Worm (Caenorhabditis elegans): ENCODE measurements around the gene acr-7.

The acr-7 gene

DNA sequence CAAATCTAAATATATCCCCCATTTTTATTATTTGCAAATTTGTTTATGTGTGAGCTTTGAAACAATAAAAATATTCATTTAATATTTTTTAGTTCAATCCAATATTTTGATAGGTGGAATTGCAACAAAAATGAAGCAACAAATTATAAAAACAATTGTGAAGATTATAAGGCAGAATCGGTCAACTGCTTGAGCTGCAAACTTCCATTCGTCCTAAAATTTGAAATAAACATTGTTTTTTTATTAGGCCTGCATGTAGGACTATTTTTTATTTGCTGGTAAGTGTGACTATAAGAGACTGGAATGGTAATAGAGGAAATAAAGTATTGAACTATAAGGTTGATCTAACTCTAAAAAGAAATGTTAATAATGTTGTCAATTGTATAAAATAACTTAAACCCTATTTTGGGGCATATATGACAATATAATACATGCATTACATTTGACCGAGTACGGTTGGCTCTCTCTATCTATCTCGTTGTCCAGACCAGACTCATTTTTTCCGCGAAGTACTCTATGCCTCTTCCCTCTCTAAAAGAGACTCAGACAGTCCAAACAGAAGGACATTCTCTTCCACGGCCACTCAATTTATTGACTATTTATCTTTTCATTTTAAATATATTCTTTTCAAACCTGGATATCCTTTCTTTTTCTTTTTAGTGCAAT, 3.9 kb downstream of the acr-7 start, which contains the start of gene T09A5.4:
T09A5.4 (plus strand) TSS at position 616 of the 666 bp plus-strand sequence.
- TF ChIP-seq W03F9.2 (tag; optimal IDR thresholded peaks at IDR 0.05) (no peak), him-1 (tag; optimal IDR thresholded peaks at IDR 0.05) (no peak), dao-5 (tag; optimal IDR thresholded peaks at IDR 0.05) (no peak)

DNA sequence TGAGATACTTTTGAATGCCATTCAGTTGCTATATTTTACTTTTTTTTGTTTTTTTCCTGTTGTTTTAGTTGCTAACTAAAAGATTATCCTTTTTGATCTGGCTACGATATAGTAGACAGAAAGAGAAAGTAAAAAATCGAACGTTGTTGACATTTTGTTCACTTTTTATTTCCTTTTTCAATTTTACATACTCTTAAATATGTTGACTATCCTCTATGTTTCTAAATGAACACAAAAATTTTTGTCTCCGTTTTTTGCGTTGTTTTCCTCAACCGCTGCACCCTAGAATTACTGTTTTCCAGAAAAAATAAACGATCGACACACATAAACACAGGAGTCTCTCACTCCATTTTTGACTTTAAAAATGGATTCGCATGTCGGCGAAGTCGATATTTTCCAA, 7.5 kb downstream of the acr-7 start, which contains the start of gene klp-3:
klp-3 (plus strand) TSS at position 301 of the 400 bp plus-strand sequence.
- TF ChIP-seq W03F9.2 (tag; optimal IDR thresholded peaks at IDR 0.05) (no peak), dao-5 (tag; optimal IDR thresholded peaks at IDR 0.05) (no peak), him-1 (tag; optimal IDR thresholded peaks at IDR 0.05) (no peak)

DNA sequence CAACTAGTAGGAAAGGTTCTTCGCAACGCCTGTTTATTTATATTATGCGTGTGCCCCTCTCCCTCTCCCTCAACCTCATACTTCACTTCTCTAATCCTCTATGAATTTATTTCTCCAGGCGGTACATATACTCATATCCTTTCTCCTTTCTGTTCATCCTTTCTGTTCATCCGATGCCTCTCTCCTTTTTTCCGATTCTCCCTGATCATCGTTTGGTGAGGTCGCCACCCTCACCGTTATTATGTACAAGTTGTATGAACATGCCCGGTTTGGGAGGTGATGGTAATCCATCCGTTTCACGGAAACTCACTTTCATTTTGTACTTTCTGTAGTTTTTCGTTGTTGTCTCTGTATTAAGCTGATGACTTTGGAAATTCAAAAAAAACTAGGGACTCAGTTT, 9.9 kb downstream of the acr-7 start:
- TF ChIP-seq him-1 (tag; optimal IDR thresholded peaks at IDR 0.05) (no peak), W03F9.2 (tag; optimal IDR thresholded peaks at IDR 0.05) (no peak), dao-5 (tag; optimal IDR thresholded peaks at IDR 0.05) (no peak)

DNA sequence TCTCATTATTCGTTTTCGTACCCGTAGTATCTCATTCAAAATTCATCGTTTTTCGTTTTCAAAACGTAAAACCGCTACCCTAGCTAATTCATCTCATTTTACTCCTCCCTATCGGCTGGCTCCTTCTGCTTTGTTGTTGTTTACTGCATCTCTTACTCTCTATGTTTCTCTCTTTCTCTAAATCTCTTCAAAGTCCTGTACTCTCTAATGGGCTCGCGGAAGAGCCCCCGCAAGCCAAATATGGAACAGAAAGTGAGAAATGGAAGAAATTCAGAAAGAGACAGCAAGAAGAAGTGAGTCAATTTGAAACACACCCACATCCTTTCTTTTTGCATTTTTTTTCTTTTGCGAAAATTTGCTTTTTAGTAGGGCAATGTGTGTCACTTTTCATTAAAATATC, 10.9 kb downstream of the acr-7 start:
- TF ChIP-seq dao-5 (tag; optimal IDR thresholded peaks at IDR 0.05), result no peak

DNA sequence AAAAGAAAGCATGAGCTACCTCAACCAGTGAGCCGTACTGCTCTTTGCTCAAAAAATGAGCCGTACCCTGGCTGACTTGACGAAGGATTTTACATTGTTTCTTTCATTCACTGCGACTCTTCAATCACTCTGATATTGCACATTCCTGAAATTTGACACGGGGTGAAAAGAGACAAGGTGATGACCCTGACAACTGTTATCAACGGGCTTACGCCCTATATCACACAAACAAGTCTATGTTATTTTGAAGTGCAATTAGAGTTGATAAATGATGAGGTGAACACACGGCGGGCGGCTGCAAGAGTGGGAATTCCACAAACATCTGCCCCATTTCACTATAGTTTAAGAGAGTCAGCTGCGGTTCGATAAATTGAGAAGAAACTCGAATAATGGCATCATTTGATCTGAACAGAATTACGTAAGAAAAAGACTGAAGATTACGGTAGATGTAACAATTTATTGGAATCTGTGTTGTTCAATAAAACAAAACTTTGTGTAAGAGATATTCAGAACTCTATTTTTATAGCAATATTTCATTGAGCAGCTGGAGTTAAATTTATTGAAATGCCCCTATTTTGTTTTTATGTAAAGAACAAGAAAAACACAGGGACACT, 12.9 kb downstream of the acr-7 start:
- TF ChIP-seq him-1 (tag; optimal IDR thresholded peaks at IDR 0.05) (no peak), W03F9.2 (tag; optimal IDR thresholded peaks at IDR 0.05) (no peak), dao-5 (tag; optimal IDR thresholded peaks at IDR 0.05) (no peak)

DNA sequence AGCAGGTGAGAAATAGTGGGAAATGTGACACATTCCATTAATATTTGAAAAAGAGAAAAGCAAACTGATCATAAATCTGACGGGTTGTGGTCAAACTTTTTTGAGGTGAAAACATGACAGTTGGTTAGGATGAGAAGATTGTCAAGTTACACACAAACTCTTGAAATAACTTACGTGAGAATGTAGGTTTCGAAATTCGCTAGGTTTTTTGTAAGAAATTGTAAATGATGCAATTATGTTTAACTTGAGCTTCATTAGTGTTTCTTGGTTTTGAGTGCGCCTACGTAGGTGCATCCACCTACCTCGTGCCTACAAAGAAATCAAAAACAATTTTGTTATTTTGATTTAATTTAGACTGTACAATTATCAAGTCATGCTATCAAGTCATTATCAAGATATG, 14.3 kb downstream of the acr-7 start, which contains the start of gene cex-2:
cex-2 (minus strand) TSS at position 101 of the 400 bp plus-strand sequence.
- no peak for TF ChIP-seq him-1 (tag; optimal IDR thresholded peaks at IDR 0.05)
- TF ChIP-seq dao-5 (tag; optimal IDR thresholded peaks at IDR 0.05), result no peak
- no peak for TF ChIP-seq W03F9.2 (tag; optimal IDR thresholded peaks at IDR 0.05)

DNA sequence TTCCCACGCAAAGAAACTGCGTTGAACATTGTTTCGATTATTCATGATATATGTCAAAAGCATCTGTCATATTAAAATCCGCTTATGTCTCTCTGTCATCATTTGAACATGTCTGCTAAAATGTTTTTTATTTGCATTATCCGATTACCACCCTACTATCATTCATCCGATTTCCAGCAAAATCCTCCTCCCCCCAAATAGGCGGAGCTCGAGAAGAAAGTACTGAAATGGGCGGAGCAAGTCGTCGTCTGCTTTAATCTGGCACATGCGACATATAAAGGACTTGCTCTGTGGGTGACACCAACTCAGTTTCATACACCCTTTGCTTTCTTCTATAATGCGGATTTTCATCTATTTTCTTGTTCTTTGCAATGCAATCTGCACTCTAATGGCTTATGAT, 17.5 kb downstream of the acr-7 start, which contains the start of gene T09A5.14:
T09A5.14 (plus strand) TSS at position 301 of the 400 bp plus-strand sequence.
- TF ChIP-seq W03F9.2 (tag; optimal IDR thresholded peaks at IDR 0.05) (no peak), dao-5 (tag; optimal IDR thresholded peaks at IDR 0.05) (no peak), him-1 (tag; optimal IDR thresholded peaks at IDR 0.05) (no peak)

DNA sequence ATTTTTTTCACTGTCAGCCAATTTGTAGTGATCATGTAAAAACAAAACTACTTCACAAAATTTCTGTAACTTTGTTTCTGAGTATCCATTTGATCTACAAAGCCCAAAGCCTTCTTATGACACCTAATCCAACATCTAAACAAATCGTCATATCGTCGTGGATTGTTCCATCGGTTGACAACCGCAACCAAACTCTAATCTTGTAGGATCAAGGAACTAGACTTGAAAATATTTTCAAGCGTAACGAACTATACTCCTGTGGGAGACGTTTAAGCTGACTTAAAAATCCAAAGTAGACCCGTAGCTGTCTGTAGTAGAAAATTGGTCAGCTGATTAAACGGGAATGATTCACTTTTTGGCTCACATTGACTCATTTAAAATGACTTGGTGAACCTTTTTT, 20.0 kb downstream of the acr-7 start:
- TF ChIP-seq dao-5 (tag; optimal IDR thresholded peaks at IDR 0.05), result no peak
- TF ChIP-seq him-1 (tag; optimal IDR thresholded peaks at IDR 0.05), result no peak

DNA sequence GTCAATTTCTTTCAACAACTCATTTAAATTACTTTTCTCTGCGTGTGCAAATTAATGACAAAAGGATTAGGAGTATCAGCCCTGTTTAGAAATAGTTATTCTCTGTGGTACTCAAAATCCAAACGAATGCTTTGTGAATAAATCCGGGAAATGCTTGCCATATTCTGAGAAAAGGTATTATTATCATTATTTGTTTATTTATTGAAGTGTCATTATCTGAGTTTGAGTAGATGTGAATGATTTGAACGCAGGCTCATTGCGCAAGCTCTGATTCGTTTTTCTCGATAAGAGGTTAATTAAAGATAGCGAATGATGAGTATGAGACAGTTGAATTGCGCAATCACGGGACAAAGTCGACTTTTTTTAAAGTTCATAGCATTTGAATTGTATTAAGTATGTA, 21.7 kb downstream of the acr-7 start:
- TF ChIP-seq W03F9.2 (tag; optimal IDR thresholded peaks at IDR 0.05) (no peak), him-1 (tag; optimal IDR thresholded peaks at IDR 0.05) (no peak), dao-5 (tag; optimal IDR thresholded peaks at IDR 0.05) (no peak)

DNA sequence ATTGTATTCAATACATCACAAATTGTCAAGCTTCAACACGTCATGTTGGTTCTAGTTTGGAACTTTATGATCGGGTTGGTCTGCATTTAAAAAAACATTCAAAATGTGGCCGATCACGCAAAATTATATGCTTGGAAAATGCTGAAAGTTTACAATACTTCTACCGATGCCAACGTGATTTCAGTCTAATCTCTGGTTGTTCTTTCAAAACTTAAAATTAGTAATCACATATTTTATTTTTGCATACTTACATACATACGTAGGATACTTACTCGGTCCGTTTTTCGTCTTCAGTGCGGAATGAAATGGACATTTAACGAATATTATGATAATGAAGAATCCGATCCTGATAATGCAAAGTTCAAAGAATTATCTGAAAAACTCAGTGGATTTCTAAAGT, 24.5 kb downstream of the acr-7 start, which contains the start of gene srw-62:
srw-62 (plus strand) TSS at position 301 of the 400 bp plus-strand sequence.
- TF ChIP-seq dao-5 (tag; optimal IDR thresholded peaks at IDR 0.05), result no peak
- no peak for TF ChIP-seq W03F9.2 (tag; optimal IDR thresholded peaks at IDR 0.05)
- no peak for TF ChIP-seq him-1 (tag; optimal IDR thresholded peaks at IDR 0.05)

DNA sequence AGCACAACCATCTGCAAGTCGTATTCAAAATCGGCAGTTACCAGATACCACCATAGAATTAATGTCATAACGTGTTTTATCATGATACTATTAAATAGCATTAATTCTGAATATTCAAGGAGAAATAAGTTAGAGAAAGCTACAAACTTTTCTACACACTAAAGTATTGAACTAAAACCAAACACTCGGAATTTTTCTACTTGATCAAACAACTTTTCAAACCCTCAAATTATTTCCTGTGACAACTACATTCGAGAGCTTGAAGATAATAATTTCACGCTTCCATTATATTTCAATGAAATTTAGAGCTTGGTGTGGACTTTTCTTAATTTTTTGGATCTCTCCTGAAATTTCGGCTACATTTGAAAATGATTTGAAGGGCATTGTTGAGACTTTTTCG, 27.1 kb downstream of the acr-7 start, which contains the start of gene irld-47:
irld-47 (minus strand) TSS at position 101 of the 400 bp plus-strand sequence.
- no peak for TF ChIP-seq W03F9.2 (tag; optimal IDR thresholded peaks at IDR 0.05)
- no peak for TF ChIP-seq him-1 (tag; optimal IDR thresholded peaks at IDR 0.05)
- TF ChIP-seq dao-5 (tag; optimal IDR thresholded peaks at IDR 0.05), result no peak

DNA sequence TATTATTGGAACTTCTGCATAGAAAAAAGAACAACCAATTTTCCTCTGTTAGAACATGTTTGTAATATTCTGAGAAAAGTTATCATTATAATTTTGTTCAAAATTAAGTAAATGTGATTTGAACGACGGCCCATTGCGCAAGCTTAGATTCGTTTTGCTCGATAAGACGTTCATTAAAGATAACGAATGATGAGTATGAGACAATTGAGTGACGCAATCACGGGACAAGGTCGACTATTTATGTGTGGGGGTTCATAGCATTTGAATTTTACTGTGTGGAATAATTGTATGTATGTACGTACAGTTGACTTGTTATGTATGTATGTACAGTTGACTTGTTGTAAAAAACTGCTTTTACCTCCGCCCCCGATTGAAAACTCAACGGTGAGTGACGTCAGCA, 30.2 kb downstream of the acr-7 start:
- TF ChIP-seq dao-5 (tag; optimal IDR thresholded peaks at IDR 0.05) (no peak), him-1 (tag; optimal IDR thresholded peaks at IDR 0.05) (no peak), W03F9.2 (tag; optimal IDR thresholded peaks at IDR 0.05) (no peak)

DNA sequence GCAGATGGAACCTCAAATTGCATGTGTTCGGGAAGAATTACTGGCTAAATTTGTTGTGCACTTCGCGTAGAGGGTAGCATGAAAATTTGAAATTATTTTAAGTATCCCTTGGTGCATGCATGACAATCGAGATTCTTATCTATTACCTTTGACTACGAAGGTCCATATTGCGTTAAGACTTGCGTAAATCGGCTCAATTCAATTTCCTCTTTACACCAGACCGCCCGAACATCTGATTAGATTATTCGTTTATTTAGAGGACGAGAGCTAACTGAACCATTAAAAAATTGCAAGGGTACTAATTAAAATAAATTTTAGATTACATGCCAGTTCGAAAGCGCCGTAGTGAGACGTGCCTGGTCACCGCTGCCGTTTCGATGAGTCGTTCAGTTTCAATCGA, 32.0 kb downstream of the acr-7 start:
- TF ChIP-seq W03F9.2 (tag; optimal IDR thresholded peaks at IDR 0.05) (no peak), dao-5 (tag; optimal IDR thresholded peaks at IDR 0.05) (no peak), him-1 (tag; optimal IDR thresholded peaks at IDR 0.05) (no peak)

DNA sequence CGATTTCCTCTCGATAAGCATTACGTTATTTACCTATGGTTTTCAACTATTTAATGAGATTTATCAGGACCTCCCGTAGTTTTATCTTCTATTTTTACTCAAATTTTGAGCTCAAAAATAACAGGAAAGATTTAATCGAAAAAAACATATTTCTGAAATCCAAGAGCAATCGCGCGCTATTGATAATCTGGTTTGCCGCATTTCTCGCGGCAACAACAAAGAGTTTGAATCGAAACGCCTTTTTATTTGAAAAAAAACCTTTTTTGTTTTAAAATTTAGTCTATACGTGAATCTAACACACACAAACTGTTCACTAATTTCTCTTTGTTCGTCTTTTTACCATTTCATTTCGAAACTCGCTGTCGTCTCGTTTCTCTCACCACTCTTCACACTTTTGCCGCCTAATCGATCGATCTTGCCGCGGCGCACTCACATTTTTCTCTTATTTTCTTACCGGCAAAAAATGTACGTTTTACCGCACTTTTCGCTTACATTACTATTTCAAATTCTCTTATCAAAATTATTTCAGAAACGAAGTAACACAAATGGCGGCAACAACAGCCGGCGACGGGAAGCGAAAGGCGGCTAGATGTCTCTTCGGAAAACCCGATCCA, 33.3 kb downstream of the acr-7 start, which contains the start of gene cki-2:
cki-2 (plus strand) TSS at position 337 of the 614 bp plus-strand sequence.
- no peak for TF ChIP-seq dao-5 (tag; optimal IDR thresholded peaks at IDR 0.05)
- TF ChIP-seq W03F9.2 (tag; optimal IDR thresholded peaks at IDR 0.05), result no peak
- no peak for TF ChIP-seq him-1 (tag; optimal IDR thresholded peaks at IDR 0.05)

Measured in whole organism, L4/young adult.